Fruit fly (Drosophila melanogaster): ENCODE data around the gene CG32638.

Gene CG32638

dm6 chrX:13135702-13136101 lies 7.1 kb upstream of the CG32638 start (continued):
- no peak for TF ChIP-seq cg (GFP tag; optimal IDR thresholded peaks at IDR 0.05)
- TF ChIP-seq CG6765 (GFP tag; optimal IDR thresholded peaks at IDR 0.05) = no peak
- TF ChIP-seq CG5180 (GFP tag; optimal IDR thresholded peaks at IDR 0.05) = peak; percentile 50
- no peak for TF ChIP-seq Dip2 (GFP tag; IDR thresholded peaks at IDR 0.05)
- no peak for TF ChIP-seq sc (optimal IDR thresholded peaks at IDR 0.05)
- no peak for TF ChIP-seq sc (GFP tag; optimal IDR thresholded peaks at IDR 0.05)
- peak; percentile 86 for TF ChIP-seq Ets65A (GFP tag)
- TF ChIP-seq CG31441 (GFP tag; IDR thresholded peaks at IDR 0.05) = peak; percentile 62
- TF ChIP-seq H15 (GFP tag; IDR thresholded peaks at IDR 0.05) = peak; percentile 42; the same call in 1 of the 3 replicates
- peak; percentile 45 for TF ChIP-seq oc (tag; optimal IDR thresholded peaks at IDR 0.05)
- TF ChIP-seq slbo (GFP tag; IDR thresholded peaks at IDR 0.05) = peak; percentile 68
- no peak for TF ChIP-seq Nf-YA (GFP tag; IDR thresholded peaks at IDR 0.05)
- TF ChIP-seq CG14441 (GFP tag; IDR thresholded peaks at IDR 0.05) = peak; percentile 53
- TF ChIP-seq vnd (GFP tag; IDR thresholded peaks at IDR 0.05; ENCODE audit: partially characterized antibody) = no peak
- TF ChIP-seq croc (GFP tag; conservative IDR thresholded peaks at IDR 0.05) = 0 out of 3 replicates have a peak, but pooled peaks have one; percentile 23
- TF ChIP-seq sens (GFP tag) = peak; percentile 90
- no peak for TF ChIP-seq Doc3 (GFP tag; IDR thresholded peaks at IDR 0.05; ENCODE audit: partially characterized antibody)
- peak; percentile 45; the same call in 1 of the 3 replicates for TF ChIP-seq so (GFP tag; IDR thresholded peaks at IDR 0.05)
- peak; percentile 74 for TF ChIP-seq unpg (GFP tag; optimal IDR thresholded peaks at IDR 0.05)
- peak; percentile 88 for TF ChIP-seq ci (GFP tag; IDR thresholded peaks at IDR 0.05)
- TF ChIP-seq Nf-YC (tag; optimal IDR thresholded peaks at IDR 0.05) = no peak
- no peak for TF ChIP-seq crp (GFP tag; optimal IDR thresholded peaks at IDR 0.05)
- peak; percentile 42 to 56 for TF ChIP-seq chif (GFP tag; optimal IDR thresholded peaks at IDR 0.05)
- no peak for TF ChIP-seq CG9797 (GFP tag; optimal IDR thresholded peaks at IDR 0.05)
- no peak for TF ChIP-seq Trl (optimal IDR thresholded peaks at IDR 0.05)
- TF ChIP-seq Trl (GFP tag; optimal IDR thresholded peaks at IDR 0.05) = no peak
- no peak for TF ChIP-seq Neu2 (GFP tag; optimal IDR thresholded peaks at IDR 0.05; ENCODE audit: borderline replicate concordance)
- TF ChIP-seq CG17912 (GFP tag; optimal IDR thresholded peaks at IDR 0.05) = no peak

dm6 chrX:13134811-13135210 lies 6.2 kb upstream of the CG32638 start:
- TF ChIP-seq HLH4C (GFP tag; IDR thresholded peaks at IDR 0.05; ENCODE audit: partially characterized antibody) = peak; percentile 44
- TF ChIP-seq Dad (GFP tag; optimal IDR thresholded peaks at IDR 0.05) = no peak
- TF ChIP-seq CG8290 (GFP tag; optimal IDR thresholded peaks at IDR 0.05) = peak; percentile 0
- TF ChIP-seq CG8290 (tag; optimal IDR thresholded peaks at IDR 0.05) = peak in 1 of 2 experiments; percentile 11
- TF ChIP-seq CTCF (GFP tag; optimal IDR thresholded peaks at IDR 0.05) = peak; percentile 64
- TF ChIP-seq CG33557 (GFP tag; optimal IDR thresholded peaks at IDR 0.05) = no peak
- TF ChIP-seq CG1233 (GFP tag; optimal IDR thresholded peaks at IDR 0.05) = no peak
- peak; percentile 25 for TF ChIP-seq HmgZ (tag; optimal IDR thresholded peaks at IDR 0.05)
- peak; percentile 24 for TF ChIP-seq kay (GFP tag; optimal IDR thresholded peaks at IDR 0.05)
- TF ChIP-seq CG18476 (GFP tag; optimal IDR thresholded peaks at IDR 0.05) = peak; percentile 47
- no peak for TF ChIP-seq CG4707 (GFP tag; optimal IDR thresholded peaks at IDR 0.05)
- TF ChIP-seq pho (GFP tag; optimal IDR thresholded peaks at IDR 0.05) = no peak
- TF ChIP-seq CG16813 (GFP tag; IDR thresholded peaks at IDR 0.05; ENCODE audit: partially characterized antibody) = 0 out of 3 replicates have a peak, but pooled peaks have one; percentile 6
- no peak for TF ChIP-seq MESR4 (GFP tag; optimal IDR thresholded peaks at IDR 0.05)
- TF ChIP-seq Bgb (GFP tag; IDR thresholded peaks at IDR 0.05; ENCODE audit: partially characterized antibody) = 0 out of 2 replicates have a peak, but pooled peaks have one; percentile 29
- no peak for TF ChIP-seq Xbp1 (GFP tag; optimal IDR thresholded peaks at IDR 0.05)
- TF ChIP-seq hth (optimal IDR thresholded peaks at IDR 0.05) = no peak
- no peak for TF ChIP-seq Rfx (GFP tag; IDR thresholded peaks at IDR 0.05)
- no peak for TF ChIP-seq maf-S (GFP tag; optimal IDR thresholded peaks at IDR 0.05)
- TF ChIP-seq Abd-B (GFP tag; optimal IDR thresholded peaks at IDR 0.05) = no peak
- peak in 1 of 2 experiments; percentile 0 for TF ChIP-seq Pdp1 (GFP tag; optimal IDR thresholded peaks at IDR 0.05)
- TF ChIP-seq corto (GFP tag; optimal IDR thresholded peaks at IDR 0.05) = no peak
- no peak for TF ChIP-seq fd64A (GFP tag; optimal IDR thresholded peaks at IDR 0.05)
- peak; percentile 43 for TF ChIP-seq D19B (GFP tag; optimal IDR thresholded peaks at IDR 0.05)
- no peak for TF ChIP-seq ato (GFP tag; IDR thresholded peaks at IDR 0.05; ENCODE audit: partially characterized antibody)
